Fruit fly (Drosophila melanogaster) whole organism, adult: ENCODE results near the gene smid.
A peak's percentile ranks its signal among the peaks of the same experiment; 100 is the strongest.

Source experiments
- CG11617 ChIP-seq: fragments of 200-800 bp; sonication (Bioruptor generic); optimal IDR thresholded peaks from 2 replicates; lab custom pipeline; 2017; ENCODE audit warnings: mild to moderate bottlenecking, missing biosample characterization, missing genetic modification reagents, missing genetic modification characterization
- CG12768 ChIP-seq: fragments of 200-800 bp; sonication (Bioruptor generic); optimal IDR thresholded peaks from 2 replicates; lab custom pipeline; 2017; ENCODE audit warnings: missing biosample characterization, missing genetic modification characterization, mild to moderate bottlenecking, moderate library complexity, missing genetic modification reagents
- CG14711 ChIP-seq: fragments of 200-800 bp; sonication (Bioruptor generic); optimal IDR thresholded peaks from 2 replicates; lab custom pipeline; 2018; ENCODE audit warnings: missing biosample characterization, mild to moderate bottlenecking, missing genetic modification characterization, moderate library complexity
- CG1620 ChIP-seq: fragments of 200-800 bp; sonication (Bioruptor generic); optimal IDR thresholded peaks from 2 replicates; lab custom pipeline; 2016; ENCODE audit warnings: missing biosample characterization, missing genetic modification characterization
- CG33017 ChIP-seq: fragments of 200-800 bp; sonication (Bioruptor generic); optimal IDR thresholded peaks from 2 replicates; lab custom pipeline; 2018; ENCODE audit warnings: missing biosample characterization, mild to moderate bottlenecking, missing genetic modification characterization, moderate library complexity
- CG5204 ChIP-seq: fragments of 200-800 bp; sonication (Bioruptor generic); optimal IDR thresholded peaks from 2 replicates; lab custom pipeline; 2016; ENCODE audit warnings: missing biosample characterization, missing genetic modification characterization
- CG7045 ChIP-seq: fragments of 200-800 bp; sonication (Bioruptor generic); optimal IDR thresholded peaks from 2 replicates; lab custom pipeline; 2017; ENCODE audit warnings: missing biosample characterization, mild to moderate bottlenecking, missing genetic modification characterization
- CG7101 ChIP-seq: fragments of 200-800 bp; sonication (Bioruptor generic); optimal IDR thresholded peaks from 2 replicates; lab custom pipeline; 2018; ENCODE audit warnings: missing biosample characterization, mild to moderate bottlenecking, missing genetic modification characterization, moderate library complexity
- Clk ChIP-seq: fragments of 200-800 bp; sonication (Bioruptor generic); optimal IDR thresholded peaks from 2 replicates; lab custom pipeline; 2017; ENCODE audit warnings: missing biosample characterization, missing genetic modification characterization
- Crg-1 ChIP-seq: fragments of 200-800 bp; sonication (Bioruptor generic); optimal IDR thresholded peaks from 2 replicates; lab custom pipeline; 2016; ENCODE audit warnings: missing biosample characterization, missing genetic modification characterization
- Hr96 ChIP-seq: fragments of 200-800 bp; sonication (Bioruptor generic); optimal IDR thresholded peaks from 2 replicates; lab custom pipeline; 2016; ENCODE audit warnings: missing biosample characterization, missing genetic modification characterization
- Mnt ChIP-seq: fragments of 200-800 bp; sonication (Bioruptor generic); optimal IDR thresholded peaks from 2 replicates; lab custom pipeline; 2016; ENCODE audit warnings: missing biosample characterization, mild to moderate bottlenecking, missing genetic modification characterization
- bab1 ChIP-seq: fragments of 200-800 bp; sonication (Bioruptor generic); optimal IDR thresholded peaks from 3 replicates; lab custom pipeline; 2019; ENCODE audit warnings: missing biosample characterization, mild to moderate bottlenecking, missing genetic modification characterization, moderate library complexity
- cic ChIP-seq: fragments of 200-800 bp; sonication (Bioruptor generic); optimal IDR thresholded peaks from 2 replicates; lab custom pipeline; 2017; ENCODE audit warnings: missing biosample characterization, mild to moderate bottlenecking, missing genetic modification characterization, moderate library complexity
- cnc ChIP-seq, 2 experiments: fragments of >200 bp; optimal IDR thresholded peaks; 2 replicates each; lab custom pipeline; 2017
- kay ChIP-seq: fragments of 200-800 bp; sonication (Bioruptor generic); peaks from one replicate; lab custom pipeline; 2016; ENCODE audit warnings: missing biosample characterization, missing genetic modification characterization, borderline replicate concordance
- ovo ChIP-seq: fragments of 200-800 bp; sonication (Bioruptor generic); optimal IDR thresholded peaks from 2 replicates; lab custom pipeline; 2016; ENCODE audit warnings: missing biosample characterization, missing genetic modification characterization
- pad ChIP-seq: fragments of 200-800 bp; sonication (Bioruptor generic); optimal IDR thresholded peaks from 3 replicates; lab custom pipeline; 2017; ENCODE audit warnings: missing biosample characterization, missing genetic modification characterization, mild to moderate bottlenecking, moderate library complexity, missing genetic modification reagents
- tj ChIP-seq: fragments of 200-800 bp; sonication (Bioruptor generic); optimal IDR thresholded peaks from 3 replicates; lab custom pipeline; 2017; ENCODE audit warnings: missing biosample characterization, mild to moderate bottlenecking, missing genetic modification characterization, moderate library complexity
- toe ChIP-seq: fragments of 200-800 bp; sonication (Bioruptor generic); optimal IDR thresholded peaks from 2 replicates; lab custom pipeline; 2016; ENCODE audit warnings: missing biosample characterization, missing genetic modification characterization

smid gene

DNA sequence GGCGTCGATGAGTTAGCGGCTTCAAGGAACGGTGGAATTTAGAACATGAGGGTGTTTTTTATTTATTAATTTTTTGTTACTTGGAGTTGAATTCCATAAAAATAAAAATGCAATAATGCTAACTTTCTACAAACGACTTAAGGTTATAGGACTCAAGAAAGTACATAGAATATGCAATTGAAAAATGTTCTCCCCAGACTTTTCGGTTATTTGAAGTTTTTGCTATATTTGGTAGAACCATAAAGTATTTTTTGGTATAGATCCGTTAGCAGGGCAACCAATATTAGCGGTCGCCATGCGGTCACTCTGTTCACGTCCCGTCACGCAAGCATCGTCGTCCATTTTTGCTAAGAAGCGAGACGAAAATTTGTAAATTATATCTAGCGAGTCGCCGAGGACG lies 11.9 kb upstream of the smid start, which contains the start of gene akirin:
TSS of gene akirin (plus strand) at position 301 of the 400 bp plus-strand sequence.
- no peak for TF ChIP-seq ovo
- TF ChIP-seq CG5204 (GFP tag; lab: Kevin White, UChicago) = no peak
- TF ChIP-seq kay (GFP tag; lab: Kevin White, UChicago) = no peak
- no peak for TF ChIP-seq Mnt
- TF ChIP-seq CG1620 (GFP tag; lab: Kevin White, UChicago) = no peak
- no peak for TF ChIP-seq CG11617 (GFP tag; lab: Kevin White, UChicago)

DNA sequence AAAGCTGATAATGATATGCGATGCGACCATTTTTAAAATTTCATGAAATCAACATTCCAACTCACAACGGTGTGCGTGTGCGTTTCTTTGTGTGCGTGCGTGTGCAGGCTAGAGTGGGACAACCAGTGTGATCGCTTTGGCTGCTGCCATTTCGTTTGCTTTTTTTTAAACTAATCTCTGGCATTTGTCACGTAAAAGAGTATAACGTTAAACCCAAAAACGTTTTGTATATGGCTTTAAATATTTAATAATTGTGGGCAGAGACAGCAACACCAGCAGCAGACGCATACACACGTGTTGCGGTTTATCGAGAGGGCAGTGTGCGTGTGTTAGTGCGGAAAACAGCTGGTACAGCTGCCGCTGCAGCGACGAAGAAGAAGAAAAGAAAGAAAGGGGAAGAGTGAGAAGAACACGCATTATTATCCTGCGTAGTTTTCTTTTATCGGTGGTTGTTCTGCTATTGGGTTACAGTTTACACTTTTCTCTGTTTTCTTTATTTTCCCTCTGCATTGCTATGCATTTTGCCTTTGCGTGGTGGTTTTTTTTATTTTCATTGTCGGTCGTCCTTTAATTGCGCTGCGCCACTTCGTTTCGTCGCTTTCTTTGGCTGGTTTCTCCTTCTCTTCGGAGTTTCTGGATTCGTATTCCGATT lies 11.1 kb upstream of the smid start:
- TF ChIP-seq Mnt = peak; percentile 91
- TF ChIP-seq cic = peak; percentile 9
- TF ChIP-seq CG11617 (GFP tag; lab: Kevin White, UChicago) = peak; percentile 52
- TF ChIP-seq cnc (optimal IDR thresholded peaks at IDR 0.05; lab: Kevin White, UChicago) = no peak
- no peak for TF ChIP-seq CG33017 (tag; lab: Kevin White, UChicago)
- peak; percentile 68 for TF ChIP-seq pad
- TF ChIP-seq tj = peak; percentile 35
- peak; percentile 14 for TF ChIP-seq CG7101 (tag; lab: Kevin White, UChicago)

dm6 chr3L:7371290-7371689 lies 10.1 kb upstream of the smid start:
- TF ChIP-seq pad = no peak
- no peak for TF ChIP-seq bab1 (GFP tag; lab: Kevin White, UChicago)
- TF ChIP-seq kay (GFP tag; lab: Kevin White, UChicago) = peak; percentile 46
- TF ChIP-seq ovo = no peak
- TF ChIP-seq CG33017 (tag; lab: Kevin White, UChicago) = no peak
- no peak for TF ChIP-seq Mnt
- no peak for TF ChIP-seq CG7101 (tag; lab: Kevin White, UChicago)
- TF ChIP-seq cic = no peak

DNA sequence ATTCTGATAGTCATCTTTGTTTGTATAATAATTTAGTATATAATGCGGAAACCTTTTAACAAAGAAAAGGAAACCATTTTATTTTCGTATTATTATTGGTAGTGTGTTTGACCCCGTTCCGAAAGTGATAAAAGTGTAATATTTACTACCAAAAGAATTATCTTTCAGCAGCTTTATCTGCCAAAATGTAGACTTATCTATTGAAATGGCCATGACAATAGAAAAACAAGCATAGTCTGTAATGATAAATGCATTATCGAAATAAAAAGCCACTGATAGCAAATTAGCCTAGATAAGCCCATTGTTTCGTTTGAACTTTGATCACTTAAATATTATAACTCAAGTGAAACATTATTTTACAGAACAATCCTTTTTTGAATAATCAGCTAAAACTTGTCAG lies 5.3 kb upstream of the smid start:
- TF ChIP-seq tj = no peak
- TF ChIP-seq ovo = no peak
- no peak for TF ChIP-seq CG7101 (tag; lab: Kevin White, UChicago)
- TF ChIP-seq Mnt = no peak
- TF ChIP-seq Clk (GFP tag; lab: Kevin White, UChicago) = no peak

dm6 chr3L:7376830-7377229 lies 4.6 kb upstream of the smid start:
- TF ChIP-seq Crg-1 (GFP tag; lab: Kevin White, UChicago) = no peak
- no peak for TF ChIP-seq CG33017 (tag; lab: Kevin White, UChicago)
- no peak for TF ChIP-seq CG7101 (tag; lab: Kevin White, UChicago)
- no peak for TF ChIP-seq bab1 (GFP tag; lab: Kevin White, UChicago)
- TF ChIP-seq CG11617 (GFP tag; lab: Kevin White, UChicago) = no peak
- no peak for TF ChIP-seq toe
- TF ChIP-seq Mnt = no peak
- TF ChIP-seq cnc (optimal IDR thresholded peaks at IDR 0.05; lab: Kevin White, UChicago) = no peak
- no peak for TF ChIP-seq pad
- no peak for TF ChIP-seq ovo
- no peak for TF ChIP-seq cic
- TF ChIP-seq kay (GFP tag; lab: Kevin White, UChicago) = no peak
- TF ChIP-seq CG12768 = no peak
- no peak for TF ChIP-seq CG14711
- no peak for TF ChIP-seq CG1620 (GFP tag; lab: Kevin White, UChicago)
- no peak for TF ChIP-seq CG5204 (GFP tag; lab: Kevin White, UChicago)
- TF ChIP-seq Clk (GFP tag; lab: Kevin White, UChicago) = no peak

- TF ChIP-seq cic (peak; percentile 13), Crg-1 (GFP tag; lab: Kevin White, UChicago) (no peak), Clk (GFP tag; lab: Kevin White, UChicago) (no peak), Hr96 (GFP tag; lab: Kevin White, UChicago) (no peak), CG7045 (no peak)
Observed at dm6 chr3L:7380395-7380794, 1.0 kb upstream of the smid start.

dm6 chr3L:7387814-7388213 lies 6.4 kb downstream of the smid start, which contains the start of gene CG8564:
CG8564 (minus strand) TSS chr3L:7387914.
- TF ChIP-seq toe (no peak), CG33017 (tag; lab: Kevin White, UChicago) (no peak), CG7101 (tag; lab: Kevin White, UChicago) (no peak), Mnt (no peak), CG14711 (no peak), tj (no peak), cic (no peak), CG11617 (GFP tag; lab: Kevin White, UChicago) (no peak), CG5204 (GFP tag; lab: Kevin White, UChicago) (no peak), bab1 (GFP tag; lab: Kevin White, UChicago) (no peak), ovo (no peak), pad (no peak), Hr96 (GFP tag; lab: Kevin White, UChicago) (no peak), cnc (optimal IDR thresholded peaks at IDR 0.05; lab: Kevin White, UChicago) (no peak), Clk (GFP tag; lab: Kevin White, UChicago) (no peak), CG12768 (no peak)

DNA sequence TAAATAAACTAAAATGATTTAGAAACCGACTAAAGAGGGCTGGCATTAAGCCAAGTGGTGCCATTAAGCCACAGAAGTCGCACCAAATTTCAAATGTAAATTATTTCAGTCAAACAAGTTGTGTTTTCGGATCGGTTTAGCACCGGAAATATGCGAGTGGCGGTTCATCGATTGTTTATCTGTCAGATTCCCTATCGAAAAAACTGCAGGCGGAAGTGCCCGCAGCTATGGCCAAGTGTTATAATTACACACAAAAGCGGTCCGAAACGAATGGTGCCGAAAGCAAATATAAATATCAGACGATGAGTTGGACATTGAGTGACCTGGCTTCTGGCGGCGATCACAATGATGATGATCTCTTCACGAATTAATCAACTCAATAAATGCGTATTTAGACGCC lies 8.6 kb downstream of the smid start:
- TF ChIP-seq Crg-1 (GFP tag; lab: Kevin White, UChicago) = no peak
- no peak for TF ChIP-seq cic
- TF ChIP-seq pad = no peak
- no peak for TF ChIP-seq cnc (optimal IDR thresholded peaks at IDR 0.05; lab: Kevin White, UChicago)
- TF ChIP-seq CG1620 (GFP tag; lab: Kevin White, UChicago) = no peak
- no peak for TF ChIP-seq ovo
- no peak for TF ChIP-seq CG33017 (tag; lab: Kevin White, UChicago)
- no peak for TF ChIP-seq Hr96 (GFP tag; lab: Kevin White, UChicago)
- no peak for TF ChIP-seq CG12768
- no peak for TF ChIP-seq CG5204 (GFP tag; lab: Kevin White, UChicago)
- no peak for TF ChIP-seq CG11617 (GFP tag; lab: Kevin White, UChicago)
- TF ChIP-seq tj = no peak
- no peak for TF ChIP-seq CG7101 (tag; lab: Kevin White, UChicago)
- no peak for TF ChIP-seq Mnt
- TF ChIP-seq toe = no peak
- no peak for TF ChIP-seq kay (GFP tag; lab: Kevin White, UChicago)
- no peak for TF ChIP-seq CG14711
- TF ChIP-seq CG7045 = no peak
- TF ChIP-seq Clk (GFP tag; lab: Kevin White, UChicago) = no peak
- TF ChIP-seq bab1 (GFP tag; lab: Kevin White, UChicago) = no peak
